Fruit fly (Drosophila melanogaster): ENCODE data around the gene CG34278.

Gene CG34278

DNA sequence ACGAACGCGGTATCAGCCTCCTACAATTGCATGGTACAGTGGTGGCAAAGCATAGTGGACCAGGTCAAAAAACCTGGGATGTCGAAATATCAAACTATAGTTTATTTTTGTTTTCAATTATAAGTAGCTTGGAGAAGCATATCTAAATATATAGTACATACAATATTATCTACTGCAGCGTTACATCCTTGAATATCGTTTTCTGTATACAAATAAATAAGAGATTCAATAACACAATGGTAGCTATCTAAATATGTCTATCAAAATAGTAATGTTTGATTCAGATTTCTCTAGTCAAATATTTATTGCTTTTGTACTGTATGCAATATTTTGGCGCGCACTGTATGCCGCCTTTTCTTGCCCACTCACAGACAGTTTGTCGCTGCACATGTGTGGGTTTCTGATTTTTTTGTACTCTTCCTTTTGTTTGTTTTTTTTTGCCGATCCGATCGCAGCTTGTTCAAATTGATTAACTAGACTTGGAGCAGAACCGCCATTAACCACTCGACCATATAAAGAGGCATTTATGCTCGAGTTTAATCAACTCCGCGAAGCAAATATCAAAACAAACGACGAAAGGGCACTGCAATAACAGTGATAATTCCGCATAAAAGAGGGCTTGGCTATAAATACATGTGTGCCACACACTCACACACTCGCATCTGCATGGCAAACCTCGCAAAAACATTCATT is 39.5 kb upstream of the CG34278 start:
- TF ChIP-seq CG12605 (GFP tag; IDR thresholded peaks at IDR 0.05) (peak; percentile 90), Pif1B (GFP tag; optimal IDR thresholded peaks at IDR 0.05) (peak; percentile 95), CG34367 (tag; optimal IDR thresholded peaks at IDR 0.05) (peak; percentile 96), rn (GFP tag; IDR thresholded peaks at IDR 0.05) (peak; percentile 92), fd96Ca (GFP tag; IDR thresholded peaks at IDR 0.05) (peak; percentile 88), CG10348 (GFP tag; IDR thresholded peaks at IDR 0.05) (peak; percentile 74), CG32121 (GFP tag; IDR thresholded peaks at IDR 0.05) (peak; percentile 96), D1 (tag; optimal IDR thresholded peaks at IDR 0.05) (peak; percentile 99), CG15710 (tag; optimal IDR thresholded peaks at IDR 0.05) (peak; percentile 97), CG17806 (tag; optimal IDR thresholded peaks at IDR 0.05) (peak; percentile 97), Snoo (tag; optimal IDR thresholded peaks at IDR 0.05) (peak; percentile 97), CG9948 (tag; optimal IDR thresholded peaks at IDR 0.05) (peak; percentile 97), CG8159 (tag; optimal IDR thresholded peaks at IDR 0.05) (peak; percentile 98), Pif1A (GFP tag; optimal IDR thresholded peaks at IDR 0.05) (peak; percentile 98), EcR (GFP tag; optimal IDR thresholded peaks at IDR 0.05) (peak; percentile 92), CG8301 (tag; optimal IDR thresholded peaks at IDR 0.05) (peak; percentile 98), CG14655 (GFP tag; optimal IDR thresholded peaks at IDR 0.05) (peak; percentile 99), gl (tag; optimal IDR thresholded peaks at IDR 0.05) (peak; percentile 89), Ets98B (GFP tag; IDR thresholded peaks at IDR 0.05) (peak; percentile 94), CG13204 (GFP tag; optimal IDR thresholded peaks at IDR 0.05) (peak; percentile 94), CG4496 (GFP tag; IDR thresholded peaks at IDR 0.05) (peak; percentile 96)

DNA sequence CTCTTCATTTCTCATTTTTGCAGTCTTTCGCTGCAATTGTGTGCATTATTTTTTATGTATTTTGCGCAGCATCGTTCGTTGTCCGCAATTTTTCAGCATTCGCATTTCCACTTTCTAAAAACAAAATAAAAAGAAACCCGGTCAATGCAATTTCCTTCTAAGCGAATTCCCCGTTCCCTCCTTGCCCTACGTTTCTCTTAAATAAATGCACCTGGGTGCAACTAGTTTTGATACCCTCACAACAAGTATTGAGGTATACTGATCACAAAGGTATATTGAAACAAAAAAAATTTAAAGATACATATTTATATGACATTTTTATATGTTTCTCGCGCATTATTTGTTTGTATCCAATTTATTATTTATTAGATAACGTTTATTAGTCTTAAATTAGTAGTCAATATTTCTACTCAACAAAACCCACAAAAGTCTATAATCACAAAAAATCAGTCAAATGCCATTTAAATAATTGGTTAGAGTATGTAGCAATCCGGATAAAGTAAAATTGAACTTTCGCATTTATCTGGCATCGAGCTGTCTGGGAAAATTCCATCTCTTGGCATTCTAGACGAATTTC is 38.8 kb upstream of the CG34278 start:
- TF ChIP-seq CG13204 (GFP tag; optimal IDR thresholded peaks at IDR 0.05): no peak
- TF ChIP-seq fd96Ca (GFP tag; IDR thresholded peaks at IDR 0.05): peak; percentile 35; the same call in 1 of the 3 replicates
- peak; percentile 73 for TF ChIP-seq CG17806 (tag; optimal IDR thresholded peaks at IDR 0.05)
- TF ChIP-seq Pif1A (GFP tag; optimal IDR thresholded peaks at IDR 0.05): no peak
- TF ChIP-seq CG32121 (GFP tag; IDR thresholded peaks at IDR 0.05): peak; percentile 88; the same call in 1 of the 2 replicates
- TF ChIP-seq CG8159 (tag; optimal IDR thresholded peaks at IDR 0.05): peak; percentile 85
- TF ChIP-seq CG34367 (tag; optimal IDR thresholded peaks at IDR 0.05): peak; percentile 53
- no peak for TF ChIP-seq D1 (tag; optimal IDR thresholded peaks at IDR 0.05)
- TF ChIP-seq CG8301 (tag; optimal IDR thresholded peaks at IDR 0.05): peak; percentile 91
- peak; percentile 39 for TF ChIP-seq EcR (GFP tag; optimal IDR thresholded peaks at IDR 0.05)
- TF ChIP-seq Pif1B (GFP tag; optimal IDR thresholded peaks at IDR 0.05): peak; percentile 71
- no peak for TF ChIP-seq rn (GFP tag; IDR thresholded peaks at IDR 0.05)
- no peak for TF ChIP-seq CG14655 (GFP tag; optimal IDR thresholded peaks at IDR 0.05)
- TF ChIP-seq gl (tag; optimal IDR thresholded peaks at IDR 0.05): no peak
- peak; percentile 58; the same call in 1 of the 2 replicates for TF ChIP-seq CG12605 (GFP tag; IDR thresholded peaks at IDR 0.05)
- TF ChIP-seq CG15710 (tag; optimal IDR thresholded peaks at IDR 0.05): peak; percentile 84
- 0 out of 2 replicates have a peak, but pooled peaks have one; percentile 46 for TF ChIP-seq CG10348 (GFP tag; IDR thresholded peaks at IDR 0.05)
- no peak for TF ChIP-seq Snoo (tag; optimal IDR thresholded peaks at IDR 0.05)
- peak; percentile 56; the same call in 2 of the 3 replicates for TF ChIP-seq CG4496 (GFP tag; IDR thresholded peaks at IDR 0.05)
- TF ChIP-seq CG9948 (tag; optimal IDR thresholded peaks at IDR 0.05): peak; percentile 80
- TF ChIP-seq Ets98B (GFP tag; IDR thresholded peaks at IDR 0.05): no peak; the same call in none of the 2 replicates

DNA sequence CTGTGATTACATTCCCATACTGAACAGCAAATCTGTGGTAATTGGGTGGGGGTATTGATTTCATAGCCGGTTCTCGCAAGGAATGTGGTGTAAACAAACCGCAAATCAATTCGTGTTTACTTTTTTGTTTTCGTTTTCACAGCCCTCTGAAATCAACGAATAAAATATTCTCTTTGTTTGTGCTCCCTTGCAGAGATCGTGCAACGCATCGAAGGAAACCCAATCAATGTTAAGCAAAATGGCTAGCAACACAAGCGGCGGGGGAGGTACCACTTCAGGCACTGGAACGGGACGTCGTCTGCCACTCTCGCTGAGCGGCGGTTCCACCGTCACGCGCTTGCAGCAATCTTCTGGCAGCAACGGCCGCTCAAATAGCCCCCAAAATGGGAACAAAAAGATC is 37.8 kb upstream of the CG34278 start:
- no peak for TF ChIP-seq D1 (tag; optimal IDR thresholded peaks at IDR 0.05)
- TF ChIP-seq EcR (GFP tag; optimal IDR thresholded peaks at IDR 0.05): peak; percentile 4
- no peak for TF ChIP-seq CG4496 (GFP tag; IDR thresholded peaks at IDR 0.05)

DNA sequence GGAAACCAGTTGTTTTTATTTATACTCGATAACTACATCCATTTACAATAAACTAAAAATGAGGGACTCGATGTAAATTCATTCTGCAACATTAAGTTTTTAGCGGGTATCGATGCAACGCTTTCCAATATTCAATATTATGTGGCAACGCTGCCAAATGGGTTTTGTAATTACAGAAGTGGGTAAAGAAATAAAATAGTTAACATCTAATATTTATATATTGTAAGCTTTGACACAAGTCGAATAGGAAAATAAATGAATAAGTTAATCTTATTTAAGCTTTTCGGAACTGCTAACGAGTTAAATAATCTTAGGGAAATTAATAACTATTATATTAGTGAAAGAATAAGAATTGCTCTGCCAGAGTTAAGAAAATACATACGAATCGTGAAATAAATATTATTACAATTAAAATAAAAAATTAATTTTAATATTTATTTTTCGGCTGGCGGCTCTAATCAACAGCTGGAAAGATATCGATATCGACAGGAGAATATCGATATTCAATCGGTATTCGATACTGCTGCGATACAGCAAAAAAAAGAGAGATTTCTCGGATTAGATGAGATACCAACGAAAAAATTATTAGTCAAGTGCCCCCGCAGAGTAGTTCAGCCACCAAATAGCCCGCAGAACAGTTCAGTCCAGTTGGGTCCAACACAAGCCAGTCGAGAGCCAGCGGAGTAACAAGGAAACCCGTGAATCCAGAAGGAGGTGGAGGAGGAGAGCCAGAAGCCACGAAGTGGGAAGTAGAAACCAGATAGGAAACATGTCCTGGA is 35.0 kb upstream of the CG34278 start, which contains the start of gene GckIII:
GckIII (plus strand) TSS at position 485 of the 779 bp plus-strand sequence.
- no peak for TF ChIP-seq Ets98B (GFP tag; IDR thresholded peaks at IDR 0.05)

DNA sequence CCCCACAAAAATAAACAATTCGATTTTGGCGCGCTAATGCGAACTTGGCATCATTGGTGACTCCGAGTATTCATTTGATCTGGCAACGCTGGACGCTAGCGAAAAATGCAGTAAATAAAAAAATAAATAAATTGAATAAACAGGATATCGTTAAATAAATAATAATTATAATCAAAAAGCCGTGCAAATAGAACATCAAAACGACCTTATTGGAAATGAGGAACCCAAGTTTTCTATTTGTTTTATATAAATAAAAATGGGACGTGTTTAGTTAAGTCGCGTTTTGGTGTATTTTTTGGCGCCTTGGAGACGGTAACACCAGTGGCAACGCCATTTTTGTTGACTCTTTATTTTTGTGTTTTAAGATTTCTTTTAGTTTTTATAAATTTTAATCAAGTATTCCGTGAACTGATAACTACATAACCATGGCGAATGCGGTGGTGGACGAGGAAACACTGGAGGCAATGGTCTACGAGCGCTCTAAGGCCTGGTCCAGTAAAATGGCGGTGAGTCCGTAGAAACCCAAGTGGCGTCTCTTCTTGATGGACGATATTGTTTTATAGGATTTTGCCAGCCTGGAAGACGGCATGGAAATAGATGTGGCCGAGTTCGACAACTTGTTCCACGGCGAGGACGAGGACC is 32.2 kb upstream of the CG34278 start, which contains the start of gene cal1:
cal1 (plus strand) TSS at position 304 of the 642 bp plus-strand sequence.
- TF ChIP-seq CG32121 (GFP tag; IDR thresholded peaks at IDR 0.05): no peak
- TF ChIP-seq CG12605 (GFP tag; IDR thresholded peaks at IDR 0.05): no peak
- no peak for TF ChIP-seq CG10348 (GFP tag; IDR thresholded peaks at IDR 0.05)
- TF ChIP-seq fd96Ca (GFP tag; IDR thresholded peaks at IDR 0.05): no peak
- no peak for TF ChIP-seq Pif1A (GFP tag; optimal IDR thresholded peaks at IDR 0.05)
- no peak for TF ChIP-seq CG17806 (tag; optimal IDR thresholded peaks at IDR 0.05)
- TF ChIP-seq CG8301 (tag; optimal IDR thresholded peaks at IDR 0.05): no peak
- no peak for TF ChIP-seq EcR (GFP tag; optimal IDR thresholded peaks at IDR 0.05)
- TF ChIP-seq gl (tag; optimal IDR thresholded peaks at IDR 0.05): no peak
- no peak for TF ChIP-seq CG15710 (tag; optimal IDR thresholded peaks at IDR 0.05)
- TF ChIP-seq rn (GFP tag; IDR thresholded peaks at IDR 0.05): no peak
- no peak for TF ChIP-seq CG34367 (tag; optimal IDR thresholded peaks at IDR 0.05)
- no peak for TF ChIP-seq CG14655 (GFP tag; optimal IDR thresholded peaks at IDR 0.05)
- TF ChIP-seq CG13204 (GFP tag; optimal IDR thresholded peaks at IDR 0.05): no peak
- no peak for TF ChIP-seq CG8159 (tag; optimal IDR thresholded peaks at IDR 0.05)
- no peak for TF ChIP-seq Ets98B (GFP tag; IDR thresholded peaks at IDR 0.05)
- no peak for TF ChIP-seq CG9948 (tag; optimal IDR thresholded peaks at IDR 0.05)
- TF ChIP-seq Pif1B (GFP tag; optimal IDR thresholded peaks at IDR 0.05): no peak

Data from whole organism, pupa.